Worm (Caenorhabditis elegans) whole organism, L4 larva: Measurements from ENCODE around the gene F11G11.5.

Experiments
- unc-62 ChIP-seq, 3 experiments: fragments of 150-350 bp in 1 of 3; sonication (generic microtip); optimal IDR thresholded peaks in 2 of 3; peaks in 1 of 3; 1 replicate in 1 of 3; 2 replicates in 2 of 3; lab custom pipeline; 2014 to 2017; ENCODE audit warnings: missing biosample characterization in 3 of 3, missing genetic modification characterization in 3 of 3, missing genetic modification reagents in 3 of 3, missing genotype in 1 of 3
- zip-11 ChIP-seq: fragments of 200-800 bp; sonication (Bioruptor generic); IDR thresholded peaks from 2 replicates; pipeline ENCODE4 v1.3.6; 2022; ENCODE audit warnings: missing genetic modification characterization, missing compliant biosample characterization

DNA sequence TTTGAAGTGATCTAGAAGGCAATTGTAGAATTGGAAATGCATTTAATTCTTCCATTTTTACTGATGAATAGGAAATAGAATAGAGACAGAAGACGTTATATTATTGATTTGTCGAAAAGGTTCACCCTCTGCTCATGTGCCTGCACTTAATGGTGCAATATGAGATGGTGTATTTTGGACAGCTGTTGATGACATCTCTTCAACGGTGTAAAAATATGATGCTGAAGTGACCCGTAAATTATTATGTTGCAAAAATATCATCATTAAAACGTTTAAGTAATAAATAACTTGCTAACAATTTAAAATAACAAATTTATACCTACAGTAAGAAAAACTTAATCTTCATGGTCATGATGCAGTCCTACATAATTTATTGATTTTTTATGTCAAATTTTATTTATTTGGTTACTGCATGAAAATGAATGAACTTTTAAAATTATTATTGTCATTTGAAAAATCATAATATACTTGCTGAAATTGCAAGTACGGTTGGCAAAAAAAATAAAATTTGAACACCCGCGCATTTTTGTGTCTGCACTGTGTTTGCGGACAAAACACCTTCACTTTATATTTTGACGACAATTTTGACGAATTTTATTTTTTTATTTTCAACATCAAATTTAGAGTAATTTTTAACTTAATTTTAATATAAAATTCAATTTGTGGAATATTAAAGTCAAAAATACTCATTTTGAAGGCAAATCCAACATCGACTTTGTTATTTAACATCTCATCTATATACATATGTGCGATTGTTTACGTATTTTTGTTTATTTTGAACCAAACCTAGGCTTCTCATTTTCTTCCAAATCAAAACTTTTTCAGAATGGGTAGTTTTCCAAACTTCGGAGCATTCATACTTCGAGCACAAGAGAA, 29.8 kb upstream of the F11G11.5 start, which contains the start of the genes fbxb-88 and tbck-1:
- TF ChIP-seq unc-62 (GFP tag; optimal IDR thresholded peaks at IDR 0.05 in 1 of 2; lab: Kevin White, UChicago) (no peak), unc-62 (tag; optimal IDR thresholded peaks at IDR 0.05; lab: Kevin White, UChicago) (no peak), zip-11 (no peak)
